Fruit fly (Drosophila melanogaster) whole organism, adult: Measurements from ENCODE around the gene Tailor.

Experiments used
- CG11617 ChIP-seq: fragments of 200-800 bp; sonication (Bioruptor generic); optimal IDR thresholded peaks from 2 replicates; lab custom pipeline; 2017; ENCODE audit warnings: mild to moderate bottlenecking, missing biosample characterization, missing genetic modification reagents, missing genetic modification characterization
- CG12768 ChIP-seq: fragments of 200-800 bp; sonication (Bioruptor generic); optimal IDR thresholded peaks from 2 replicates; lab custom pipeline; 2017; ENCODE audit warnings: missing biosample characterization, missing genetic modification characterization, mild to moderate bottlenecking, moderate library complexity, missing genetic modification reagents
- CG14711 ChIP-seq: fragments of 200-800 bp; sonication (Bioruptor generic); optimal IDR thresholded peaks from 2 replicates; lab custom pipeline; 2018; ENCODE audit warnings: missing biosample characterization, mild to moderate bottlenecking, missing genetic modification characterization, moderate library complexity
- CG1620 ChIP-seq: fragments of 200-800 bp; sonication (Bioruptor generic); optimal IDR thresholded peaks from 2 replicates; lab custom pipeline; 2016; ENCODE audit warnings: missing biosample characterization, missing genetic modification characterization
- CG33017 ChIP-seq: fragments of 200-800 bp; sonication (Bioruptor generic); optimal IDR thresholded peaks from 2 replicates; lab custom pipeline; 2018; ENCODE audit warnings: missing biosample characterization, mild to moderate bottlenecking, missing genetic modification characterization, moderate library complexity
- CG5204 ChIP-seq: fragments of 200-800 bp; sonication (Bioruptor generic); optimal IDR thresholded peaks from 2 replicates; lab custom pipeline; 2016; ENCODE audit warnings: missing biosample characterization, missing genetic modification characterization
- CG7045 ChIP-seq: fragments of 200-800 bp; sonication (Bioruptor generic); optimal IDR thresholded peaks from 2 replicates; lab custom pipeline; 2017; ENCODE audit warnings: missing biosample characterization, mild to moderate bottlenecking, missing genetic modification characterization
- CG7101 ChIP-seq: fragments of 200-800 bp; sonication (Bioruptor generic); optimal IDR thresholded peaks from 2 replicates; lab custom pipeline; 2018; ENCODE audit warnings: missing biosample characterization, mild to moderate bottlenecking, missing genetic modification characterization, moderate library complexity
- Clk ChIP-seq: fragments of 200-800 bp; sonication (Bioruptor generic); optimal IDR thresholded peaks from 2 replicates; lab custom pipeline; 2017; ENCODE audit warnings: missing biosample characterization, missing genetic modification characterization
- Crg-1 ChIP-seq: fragments of 200-800 bp; sonication (Bioruptor generic); optimal IDR thresholded peaks from 2 replicates; lab custom pipeline; 2016; ENCODE audit warnings: missing biosample characterization, missing genetic modification characterization
- Hr96 ChIP-seq: fragments of 200-800 bp; sonication (Bioruptor generic); optimal IDR thresholded peaks from 2 replicates; lab custom pipeline; 2016; ENCODE audit warnings: missing biosample characterization, missing genetic modification characterization
- Mnt ChIP-seq: fragments of 200-800 bp; sonication (Bioruptor generic); optimal IDR thresholded peaks from 2 replicates; lab custom pipeline; 2016; ENCODE audit warnings: missing biosample characterization, mild to moderate bottlenecking, missing genetic modification characterization
- bab1 ChIP-seq: fragments of 200-800 bp; sonication (Bioruptor generic); optimal IDR thresholded peaks from 3 replicates; lab custom pipeline; 2019; ENCODE audit warnings: missing biosample characterization, mild to moderate bottlenecking, missing genetic modification characterization, moderate library complexity
- cic ChIP-seq: fragments of 200-800 bp; sonication (Bioruptor generic); optimal IDR thresholded peaks from 2 replicates; lab custom pipeline; 2017; ENCODE audit warnings: missing biosample characterization, mild to moderate bottlenecking, missing genetic modification characterization, moderate library complexity
- cnc ChIP-seq, 2 experiments: fragments of >200 bp; optimal IDR thresholded peaks; 2 replicates each; lab custom pipeline; 2017
- kay ChIP-seq: fragments of 200-800 bp; sonication (Bioruptor generic); peaks from one replicate; lab custom pipeline; 2016; ENCODE audit warnings: missing biosample characterization, missing genetic modification characterization, borderline replicate concordance
- ovo ChIP-seq: fragments of 200-800 bp; sonication (Bioruptor generic); optimal IDR thresholded peaks from 2 replicates; lab custom pipeline; 2016; ENCODE audit warnings: missing biosample characterization, missing genetic modification characterization
- pad ChIP-seq: fragments of 200-800 bp; sonication (Bioruptor generic); optimal IDR thresholded peaks from 3 replicates; lab custom pipeline; 2017; ENCODE audit warnings: missing biosample characterization, missing genetic modification characterization, mild to moderate bottlenecking, moderate library complexity, missing genetic modification reagents
- tj ChIP-seq: fragments of 200-800 bp; sonication (Bioruptor generic); optimal IDR thresholded peaks from 3 replicates; lab custom pipeline; 2017; ENCODE audit warnings: missing biosample characterization, mild to moderate bottlenecking, missing genetic modification characterization, moderate library complexity
- toe ChIP-seq: fragments of 200-800 bp; sonication (Bioruptor generic); optimal IDR thresholded peaks from 2 replicates; lab custom pipeline; 2016; ENCODE audit warnings: missing biosample characterization, missing genetic modification characterization

Gene Tailor

dm6 chr3R:7035703-7036266 lies 50.1 kb downstream of the Tailor start:
- TF ChIP-seq Clk (no peak), CG5204 (GFP tag; lab: Kevin White, UChicago) (no peak), Crg-1 (GFP tag; lab: Kevin White, UChicago) (no peak), CG14711 (tag; lab: Kevin White, UChicago) (no peak), toe (GFP tag; lab: Kevin White, UChicago) (no peak), cic (GFP tag; lab: Kevin White, UChicago) (no peak), CG33017 (tag; lab: Kevin White, UChicago) (no peak), CG7101 (no peak)

- TF ChIP-seq toe (GFP tag; lab: Kevin White, UChicago) (no peak), CG33017 (tag; lab: Kevin White, UChicago) (no peak), CG7101 (no peak), bab1 (GFP tag; lab: Kevin White, UChicago) (no peak), Hr96 (no peak), CG11617 (GFP tag; lab: Kevin White, UChicago) (no peak), CG12768 (no peak), Crg-1 (GFP tag; lab: Kevin White, UChicago) (no peak), ovo (GFP tag; lab: Kevin White, UChicago) (no peak), tj (GFP tag; lab: Kevin White, UChicago) (no peak), cnc (optimal IDR thresholded peaks at IDR 0.05; lab: Kevin White, UChicago) (no peak), Mnt (GFP tag; lab: Kevin White, UChicago) (no peak), pad (GFP tag; lab: Kevin White, UChicago) (no peak), cic (GFP tag; lab: Kevin White, UChicago) (no peak), Clk (no peak), CG14711 (tag; lab: Kevin White, UChicago) (no peak), CG7045 (GFP tag; lab: Kevin White, UChicago) (no peak), kay (GFP tag; lab: Kevin White, UChicago) (no peak), CG1620 (GFP tag; lab: Kevin White, UChicago) (no peak), CG5204 (GFP tag; lab: Kevin White, UChicago) (no peak)
Measured at dm6 chr3R:7034440-7034839, 51.4 kb downstream of the Tailor start.

dm6 chr3R:7033707-7034106 lies 52.2 kb downstream of the Tailor start:
- no peak for TF ChIP-seq CG5204 (GFP tag; lab: Kevin White, UChicago)
- TF ChIP-seq CG11617 (GFP tag; lab: Kevin White, UChicago) = no peak
- no peak for TF ChIP-seq Hr96
- TF ChIP-seq cic (GFP tag; lab: Kevin White, UChicago) = no peak
- TF ChIP-seq pad (GFP tag; lab: Kevin White, UChicago) = no peak
- no peak for TF ChIP-seq CG7045 (GFP tag; lab: Kevin White, UChicago)
- TF ChIP-seq CG33017 (tag; lab: Kevin White, UChicago) = no peak
- TF ChIP-seq Mnt (GFP tag; lab: Kevin White, UChicago) = no peak
- TF ChIP-seq toe (GFP tag; lab: Kevin White, UChicago) = no peak
- no peak for TF ChIP-seq kay (GFP tag; lab: Kevin White, UChicago)
- no peak for TF ChIP-seq tj (GFP tag; lab: Kevin White, UChicago)
- TF ChIP-seq CG12768 = no peak
- no peak for TF ChIP-seq CG7101
- no peak for TF ChIP-seq ovo (GFP tag; lab: Kevin White, UChicago)
- TF ChIP-seq CG1620 (GFP tag; lab: Kevin White, UChicago) = no peak
- no peak for TF ChIP-seq bab1 (GFP tag; lab: Kevin White, UChicago)
- TF ChIP-seq CG14711 (tag; lab: Kevin White, UChicago) = no peak
- TF ChIP-seq Clk = no peak
- no peak for TF ChIP-seq Crg-1 (GFP tag; lab: Kevin White, UChicago)
- no peak for TF ChIP-seq cnc (optimal IDR thresholded peaks at IDR 0.05; lab: Kevin White, UChicago)
